Worm (Caenorhabditis elegans) whole organism, late embryonic: ENCODE results near the gene cup-14.
"Not testable (repeated sequence)": the region's sequence is repeated elsewhere in the genome, so short reads cannot be mapped to it uniquely, and the experiment has no call there.

ENCODE experiments used
- C08G9.2 ChIP-seq: sonication (generic microtip); optimal IDR thresholded peaks from 2 replicates; lab custom pipeline; 2016; ENCODE audit warnings: mild to moderate bottlenecking, missing genetic modification characterization, moderate library complexity, missing compliant biosample characterization
- K09A11.1 ChIP-seq: sonication (generic microtip); optimal IDR thresholded peaks from 2 replicates; lab custom pipeline; 2017; ENCODE audit warnings: antibody characterized with exemption, mild to moderate bottlenecking, missing genetic modification characterization, missing compliant biosample characterization; ENCODE audit not compliant: insufficient read depth
- T23F11.4 ChIP-seq: fragments of 200-800 bp; sonication (Bioruptor generic); optimal IDR thresholded peaks from 2 replicates; lab custom pipeline; 2018; ENCODE audit warnings: mild to moderate bottlenecking, missing genetic modification characterization, missing compliant biosample characterization
- ahr-1 ChIP-seq: sonication (generic microtip); optimal IDR thresholded peaks from 2 replicates; lab custom pipeline; 2016; ENCODE audit warnings: missing genetic modification characterization, missing compliant biosample characterization
- ama-1 ChIP-seq: fragments of 150-350 bp; optimal IDR thresholded peaks from 2 replicates; lab custom pipeline; 2014
- ceh-14 ChIP-seq: sonication (generic microtip); optimal IDR thresholded peaks from 2 replicates; lab custom pipeline; 2016; ENCODE audit warnings: missing genotype, missing genetic modification characterization, missing compliant biosample characterization
- ceh-19 ChIP-seq: fragments of 200-800 bp; sonication (Bioruptor generic); optimal IDR thresholded peaks from 2 replicates; lab custom pipeline; 2018; ENCODE audit warnings: mild to moderate bottlenecking, missing genetic modification characterization, missing compliant biosample characterization
- ceh-2 ChIP-seq: sonication (generic microtip); optimal IDR thresholded peaks from 2 replicates; lab custom pipeline; 2016; ENCODE audit warnings: missing genotype, missing genetic modification characterization, missing compliant biosample characterization
- ceh-30 ChIP-seq: fragments of 150-350 bp; optimal IDR thresholded peaks from 2 replicates; lab custom pipeline; 2014; ENCODE audit warnings: missing biosample characterization, missing genetic modification characterization
- ceh-34 ChIP-seq: sonication (generic microtip); optimal IDR thresholded peaks from 2 replicates; lab custom pipeline; 2016; ENCODE audit warnings: mild to moderate bottlenecking, missing genetic modification characterization, missing compliant biosample characterization
- ceh-45 ChIP-seq: fragments of 200-800 bp; sonication (Bioruptor generic); IDR thresholded peaks from 2 replicates; pipeline ENCODE4 v1.3.6; 2022; ENCODE audit warnings: missing genetic modification reagents, missing genetic modification characterization, missing compliant biosample characterization
- ceh-48 ChIP-seq: sonication (generic microtip); optimal IDR thresholded peaks from 2 replicates; lab custom pipeline; 2016; ENCODE audit warnings: missing genetic modification characterization, inconsistent platforms, missing compliant biosample characterization
- ceh-6 ChIP-seq: fragments of 200-800 bp; sonication (Bioruptor generic); optimal IDR thresholded peaks from 2 replicates; lab custom pipeline; 2018; ENCODE audit warnings: mild to moderate bottlenecking, missing genetic modification characterization, missing compliant biosample characterization
- ceh-9 ChIP-seq: sonication (generic microtip); optimal IDR thresholded peaks from 2 replicates; lab custom pipeline; 2016; ENCODE audit warnings: mild to moderate bottlenecking, missing genetic modification characterization, inconsistent platforms, missing compliant biosample characterization
- che-1 ChIP-seq: sonication (generic microtip); optimal IDR thresholded peaks from 2 replicates; lab custom pipeline; 2016; ENCODE audit warnings: mild to moderate bottlenecking, missing genetic modification characterization, missing compliant biosample characterization
- dmd-4 ChIP-seq: sonication (generic microtip); optimal IDR thresholded peaks from 2 replicates; lab custom pipeline; 2016; ENCODE audit warnings: borderline replicate concordance, missing genetic modification characterization, missing compliant biosample characterization
- dve-1 ChIP-seq: sonication (generic microtip); optimal IDR thresholded peaks from 2 replicates; lab custom pipeline; 2017; ENCODE audit warnings: antibody characterized with exemption, mild to moderate bottlenecking, missing genetic modification characterization, missing compliant biosample characterization
- elt-2 ChIP-seq: sonication (generic microtip); optimal IDR thresholded peaks from 2 replicates; lab custom pipeline; 2016; ENCODE audit warnings: missing genetic modification reagents, missing genetic modification characterization, missing compliant biosample characterization
- elt-4 ChIP-seq: sonication (generic microtip); optimal IDR thresholded peaks from 2 replicates; lab custom pipeline; 2016; ENCODE audit warnings: missing genetic modification characterization, missing compliant biosample characterization
- eyg-1 ChIP-seq: sonication (generic microtip); optimal IDR thresholded peaks from 2 replicates; lab custom pipeline; 2016; ENCODE audit warnings: missing genotype, missing genetic modification characterization, missing compliant biosample characterization
- fkh-6 ChIP-seq: sonication (generic microtip); optimal IDR thresholded peaks from 2 replicates; lab custom pipeline; 2016; ENCODE audit warnings: missing genetic modification characterization, missing compliant biosample characterization
- gmeb-2 ChIP-seq: sonication (generic microtip); optimal IDR thresholded peaks from 2 replicates; lab custom pipeline; 2016; ENCODE audit warnings: missing genetic modification characterization, inconsistent platforms, missing compliant biosample characterization
- hlh-13 ChIP-seq: fragments of 200-800 bp; sonication (Bioruptor generic); optimal IDR thresholded peaks from 2 replicates; lab custom pipeline; 2018; ENCODE audit warnings: mild to moderate bottlenecking, missing genetic modification characterization, missing compliant biosample characterization
- hlh-15 ChIP-seq: sonication (generic microtip); optimal IDR thresholded peaks from 2 replicates; lab custom pipeline; 2016; ENCODE audit warnings: missing genetic modification characterization, missing compliant biosample characterization
- hlh-6 ChIP-seq: sonication (generic microtip); optimal IDR thresholded peaks from 2 replicates; lab custom pipeline; 2016; ENCODE audit warnings: missing genotype, missing genetic modification characterization, missing compliant biosample characterization
- hlh-8 ChIP-seq: sonication (generic microtip); optimal IDR thresholded peaks from 2 replicates; lab custom pipeline; 2016; ENCODE audit warnings: missing genotype, missing genetic modification characterization, missing compliant biosample characterization
- lim-6 ChIP-seq: sonication (generic microtip); optimal IDR thresholded peaks from 2 replicates; lab custom pipeline; 2016; ENCODE audit warnings: missing genetic modification characterization, missing compliant biosample characterization
- madf-2 ChIP-seq: sonication (generic microtip); optimal IDR thresholded peaks from 2 replicates; lab custom pipeline; 2017; ENCODE audit warnings: missing genetic modification characterization, missing compliant biosample characterization
- mec-3 ChIP-seq: sonication (generic microtip); optimal IDR thresholded peaks from 2 replicates; lab custom pipeline; 2016; ENCODE audit warnings: borderline replicate concordance, missing genetic modification characterization, missing compliant biosample characterization
- nfya-1 ChIP-seq: sonication (generic microtip); optimal IDR thresholded peaks from 2 replicates; lab custom pipeline; 2017; ENCODE audit warnings: missing genetic modification characterization, mild to moderate bottlenecking, missing compliant biosample characterization, antibody characterized with exemption, moderate library complexity
- nhr-11 ChIP-seq: fragments of 150-350 bp; optimal IDR thresholded peaks from 2 replicates; lab custom pipeline; 2014; ENCODE audit warnings: missing biosample characterization, missing genetic modification characterization
- nhr-232 ChIP-seq: sonication (generic microtip); optimal IDR thresholded peaks from 2 replicates; lab custom pipeline; 2016; ENCODE audit warnings: missing genetic modification characterization, missing compliant biosample characterization
- odd-2 ChIP-seq: sonication (generic microtip); optimal IDR thresholded peaks from 2 replicates; lab custom pipeline; 2017; ENCODE audit warnings: antibody characterized with exemption, mild to moderate bottlenecking, missing genetic modification characterization, missing compliant biosample characterization
- pat-9 ChIP-seq: fragments of 200-800 bp; sonication (Bioruptor generic); optimal IDR thresholded peaks from 2 replicates; lab custom pipeline; 2018; ENCODE audit warnings: mild to moderate bottlenecking, missing genetic modification characterization, moderate library complexity, missing compliant biosample characterization
- pha-2 ChIP-seq: sonication (generic microtip); optimal IDR thresholded peaks from 2 replicates; lab custom pipeline; 2017; ENCODE audit warnings: mild to moderate bottlenecking, missing genetic modification characterization, missing compliant biosample characterization
- pha-4 ChIP-seq: fragments of 150-350 bp; optimal IDR thresholded peaks from 2 replicates; lab custom pipeline; 2018; ENCODE audit warnings: missing biosample characterization, missing genetic modification reagents, missing genetic modification characterization
- pqm-1 ChIP-seq: sonication (generic microtip); optimal IDR thresholded peaks from 2 replicates; lab custom pipeline; 2016; ENCODE audit warnings: missing genetic modification characterization, missing compliant biosample characterization
- pros-1 ChIP-seq: fragments of 150-350 bp; optimal IDR thresholded peaks from 2 replicates; lab custom pipeline; 2014; ENCODE audit warnings: missing biosample characterization, missing genetic modification reagents, missing genetic modification characterization
- ref-2 ChIP-seq: sonication (generic microtip); optimal IDR thresholded peaks from 2 replicates; lab custom pipeline; 2016; ENCODE audit warnings: missing genetic modification characterization, missing compliant biosample characterization
- rnt-1 ChIP-seq: sonication (generic microtip); optimal IDR thresholded peaks from 2 replicates; lab custom pipeline; 2016; ENCODE audit warnings: missing genetic modification characterization, missing compliant biosample characterization
- sox-2 ChIP-seq: fragments of 200-800 bp; sonication (Bioruptor generic); IDR thresholded peaks from 2 replicates; pipeline ENCODE4 v1.3.6; 2022; ENCODE audit warnings: missing genetic modification reagents, missing genetic modification characterization, missing compliant biosample characterization
- tbx-2 ChIP-seq: sonication (generic microtip); optimal IDR thresholded peaks from 2 replicates; lab custom pipeline; 2016; ENCODE audit warnings: missing genetic modification characterization, missing compliant biosample characterization
- tbx-7 ChIP-seq: sonication (generic microtip); optimal IDR thresholded peaks from 2 replicates; lab custom pipeline; 2016; ENCODE audit warnings: missing genotype, missing genetic modification characterization, missing compliant biosample characterization
- unc-3 ChIP-seq, 2 experiments: fragments of 200-800 bp in 1 of 2; sonication (Bioruptor generic) in 1 of 2; sonication (generic microtip) in 1 of 2; conservative IDR thresholded peaks in 1 of 2; optimal IDR thresholded peaks in 1 of 2; 2 replicates each; pipeline versions ENCODE4 v1.3.6 to Lab custom; 2016 to 2022; ENCODE audit warnings: missing compliant biosample characterization in 2 of 2, missing genetic modification characterization in 2 of 2, missing genetic modification reagents in 1 of 2
- unc-42 ChIP-seq: sonication (generic microtip); optimal IDR thresholded peaks from 2 replicates; lab custom pipeline; 2016; ENCODE audit warnings: missing genotype, missing genetic modification characterization, missing compliant biosample characterization
- unc-55 ChIP-seq: sonication (generic microtip); optimal IDR thresholded peaks from 2 replicates; lab custom pipeline; 2017; ENCODE audit warnings: missing biosample characterization, missing genetic modification reagents, missing genetic modification characterization
- zip-5 ChIP-seq: sonication (generic microtip); optimal IDR thresholded peaks from 2 replicates; lab custom pipeline; 2016; ENCODE audit warnings: missing genetic modification characterization, missing compliant biosample characterization

cup-14 gene

DNA sequence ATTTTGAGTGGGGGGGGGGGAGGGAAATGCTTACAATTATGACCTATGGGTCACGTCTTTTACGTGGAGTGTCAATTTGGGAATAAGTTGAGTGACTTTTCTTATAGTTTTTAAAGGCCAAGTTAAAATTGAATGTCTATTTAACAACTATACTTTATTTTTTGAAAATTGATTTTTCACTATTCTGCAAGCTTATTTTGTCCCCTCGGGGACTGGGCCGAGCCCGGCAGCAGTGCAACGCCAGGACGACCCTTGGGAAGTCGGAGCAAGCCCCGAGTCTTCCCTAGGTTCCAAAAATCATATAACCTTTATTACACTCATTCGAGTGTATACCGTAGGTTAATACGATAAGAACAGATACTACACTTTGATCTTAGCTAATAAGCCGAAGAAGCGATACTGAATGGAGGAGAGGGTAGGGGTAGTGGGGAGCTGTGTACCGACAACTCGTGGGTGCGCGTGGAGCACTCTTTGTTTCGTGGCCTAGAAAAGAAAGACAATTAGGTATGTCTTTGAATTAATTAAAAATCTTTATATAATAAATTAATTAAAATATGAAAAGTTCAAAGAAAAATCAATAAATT, 36.2 kb downstream of the cup-14 start, which contains the start of gene ins-37:
Gene ins-37 (minus strand): TSS at position 384 of the 584 bp plus-strand sequence.
- not testable (repeated sequence) for TF ChIP-seq hlh-8; mec-3 (tag; lab: Kevin White, UChicago); pqm-1 (tag; lab: Kevin White, UChicago)

DNA sequence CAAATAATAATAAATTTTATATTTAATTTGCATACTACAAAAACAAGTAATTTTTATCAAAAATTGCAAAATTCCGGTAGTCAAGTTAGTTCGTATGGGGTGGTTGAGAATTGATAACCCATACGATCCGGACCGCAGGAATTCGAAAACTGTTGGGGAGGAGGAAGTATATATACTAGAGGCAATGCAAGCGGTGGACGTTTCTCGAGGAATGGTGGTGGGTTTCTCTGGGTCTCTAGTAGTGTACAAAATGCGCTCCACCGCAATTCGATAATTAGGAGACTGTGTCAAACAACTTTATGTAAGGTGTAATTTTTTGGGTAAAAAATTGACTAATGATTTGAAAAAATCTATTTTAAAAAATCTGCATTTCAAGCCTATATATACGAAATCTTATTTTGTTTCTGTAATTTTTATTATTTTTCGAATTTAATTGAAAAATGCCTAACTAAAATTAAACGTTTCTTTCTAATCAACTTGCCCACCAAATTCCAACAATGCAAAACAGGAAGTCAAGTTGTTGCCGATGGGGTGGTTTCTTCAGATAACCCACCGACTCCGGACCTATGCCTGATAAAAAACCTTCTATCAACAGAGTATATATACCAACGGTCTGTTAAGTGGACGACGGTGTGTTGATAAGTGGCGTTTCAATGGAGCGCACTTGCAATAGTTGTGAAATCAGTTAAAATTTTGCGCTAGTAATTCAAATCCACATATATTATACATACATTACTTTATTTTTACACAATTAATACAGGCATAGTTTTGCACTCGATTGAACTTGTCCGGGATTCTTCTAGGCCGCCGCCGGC, 37.5 kb downstream of the cup-14 start:
- TF ChIP-seq pat-9 (tag; lab: Kevin White, UChicago) (peak; percentile 77), gmeb-2 (tag; lab: Kevin White, UChicago) (peak; percentile 72), hlh-8 (peak; percentile 68), unc-3 (GFP tag; conservative IDR thresholded peaks at IDR 0.05; lab: Robert Waterston, UW) (peak; percentile 87), unc-3 (tag; optimal IDR thresholded peaks at IDR 0.05; lab: Kevin White, UChicago) (peak; percentile 64), ceh-2 (tag; lab: Kevin White, UChicago) (peak; percentile 70), ref-2 (tag; lab: Kevin White, UChicago) (peak; percentile 78), elt-4 (tag; lab: Kevin White, UChicago) (no peak), hlh-13 (peak; percentile 84), nhr-11 (tag; lab: Kevin White, UChicago) (no peak), odd-2 (tag; lab: Kevin White, UChicago) (peak; percentile 59), eyg-1 (tag; lab: Kevin White, UChicago) (peak; percentile 50), K09A11.1 (tag; lab: Kevin White, UChicago) (no peak), pha-2 (tag; lab: Kevin White, UChicago) (peak; percentile 83), ama-1 (lab: Kevin White, UChicago) (no peak), nfya-1 (tag; lab: Kevin White, UChicago) (peak; percentile 80), che-1 (tag; lab: Kevin White, UChicago) (peak; percentile 82), lim-6 (peak; percentile 25), rnt-1 (tag; lab: Kevin White, UChicago) (peak; percentile 89), ceh-48 (tag; lab: Kevin White, UChicago) (peak; percentile 74), ceh-19 (GFP tag; lab: Kevin White, UChicago) (peak; percentile 86), pha-4 (tag; lab: Kevin White, UChicago) (no peak), ceh-30 (tag; lab: Kevin White, UChicago) (no peak), ceh-45 (GFP tag; lab: Robert Waterston, UW) (peak; percentile 59; the same call in 1 of the 2 replicates), unc-42 (tag; lab: Kevin White, UChicago) (peak; percentile 80), elt-2 (tag; lab: Kevin White, UChicago) (peak; percentile 81), C08G9.2 (tag; lab: Kevin White, UChicago) (peak; percentile 61), ceh-6 (peak; percentile 58), pros-1 (tag; lab: Kevin White, UChicago) (peak; percentile 28), nhr-232 (tag; lab: Kevin White, UChicago) (peak; percentile 52), dmd-4 (tag; lab: Kevin White, UChicago) (peak; percentile 46), madf-2 (tag; lab: Kevin White, UChicago) (peak; percentile 83), hlh-6 (tag; lab: Kevin White, UChicago) (peak; percentile 38), ceh-34 (tag; lab: Kevin White, UChicago) (peak; percentile 65), dve-1 (tag; lab: Kevin White, UChicago) (peak; percentile 81), tbx-7 (peak; percentile 33), unc-55 (GFP tag; lab: Kevin White, UChicago) (peak; percentile 62), ceh-14 (tag; lab: Kevin White, UChicago) (peak; percentile 80), zip-5 (tag; lab: Kevin White, UChicago) (peak; percentile 57), hlh-15 (tag; lab: Kevin White, UChicago) (peak; percentile 67), fkh-6 (tag; lab: Kevin White, UChicago) (peak; percentile 61), tbx-2 (tag; lab: Kevin White, UChicago) (peak; percentile 77), sox-2 (peak; percentile 70), ahr-1 (tag; lab: Kevin White, UChicago) (peak; percentile 66), T23F11.4 (peak; percentile 83), ceh-9 (tag; lab: Kevin White, UChicago) (peak; percentile 59)
